Fruit fly (Drosophila melanogaster) whole organism, embryonic: ENCODE measurements around the gene CG32793.

ENCODE experiments used
- Atf3 ChIP-seq: fragments of 200-800 bp; sonication (Bioruptor generic); optimal IDR thresholded peaks from 3 replicates; lab custom pipeline; 2016; ENCODE audit warnings: missing biosample characterization, missing genetic modification characterization
- CG10209 ChIP-seq: fragments of 200-800 bp; sonication (Bioruptor generic); optimal IDR thresholded peaks from 3 replicates; lab custom pipeline; 2017; ENCODE audit warnings: missing biosample characterization, mild to moderate bottlenecking, missing genetic modification characterization, missing genetic modification reagents
- CG10267 ChIP-seq: fragments of 200-800 bp; sonication (Bioruptor generic); optimal IDR thresholded peaks from 2 replicates; lab custom pipeline; 2018; ENCODE audit warnings: missing biosample characterization, mild to moderate bottlenecking, missing genetic modification characterization, moderate library complexity
- CG11696 ChIP-seq: fragments of 200-800 bp; sonication (Bioruptor generic); IDR thresholded peaks from 2 replicates; pipeline ENCODE4 v1.3.6; 2022; ENCODE audit warnings: missing biosample characterization, missing genetic modification characterization
- CG12744 ChIP-seq: fragments of 200-800 bp; sonication (Bioruptor generic); optimal IDR thresholded peaks from 2 replicates; lab custom pipeline; 2016; ENCODE audit warnings: missing biosample characterization, missing genetic modification characterization
- CG12942 ChIP-seq: fragments of 200-800 bp; sonication (Bioruptor generic); optimal IDR thresholded peaks from 3 replicates; lab custom pipeline; 2016; ENCODE audit warnings: missing biosample characterization, missing genetic modification characterization
- CG14050 ChIP-seq: fragments of 200-800 bp; sonication (Bioruptor generic); IDR thresholded peaks from 3 replicates; pipeline ENCODE4 v1.3.6; 2022; ENCODE audit warnings: missing biosample characterization, missing genetic modification characterization
- CG14441 ChIP-seq: fragments of 200-800 bp; sonication (Bioruptor generic); IDR thresholded peaks from 2 replicates; pipeline ENCODE4 v1.3.6; 2022; ENCODE audit warnings: missing biosample characterization, missing genetic modification characterization
- CG1529 ChIP-seq: fragments of 200-800 bp; sonication (Bioruptor generic); optimal IDR thresholded peaks from 3 replicates; lab custom pipeline; 2018; ENCODE audit warnings: missing biosample characterization, missing genetic modification characterization
- CG15601 ChIP-seq: fragments of 200-800 bp; sonication (Bioruptor generic); optimal IDR thresholded peaks from 3 replicates; lab custom pipeline; 2019; ENCODE audit warnings: missing biosample characterization, mild to moderate bottlenecking, missing genetic modification characterization, moderate library complexity
- CG16813 ChIP-seq: fragments of 200-800 bp; sonication (Bioruptor generic); IDR thresholded peaks from 3 replicates; pipeline ENCODE4 v1.3.6; 2022; ENCODE audit warnings: missing biosample characterization, missing genetic modification characterization; ENCODE audit not compliant: partially characterized antibody
- CG16863 ChIP-seq: fragments of 200-800 bp; sonication (Bioruptor generic); optimal IDR thresholded peaks from 3 replicates; lab custom pipeline; 2016; ENCODE audit warnings: missing biosample characterization, missing genetic modification characterization
- CG17612 ChIP-seq: fragments of 200-800 bp; sonication (Bioruptor generic); IDR thresholded peaks from 2 replicates; pipeline ENCODE4 v1.3.6; 2022; ENCODE audit warnings: missing biosample characterization, missing genetic modification characterization
- CG2120 ChIP-seq: fragments of 200-800 bp; sonication (Bioruptor generic); optimal IDR thresholded peaks from 3 replicates; lab custom pipeline; 2016; ENCODE audit warnings: missing biosample characterization, missing genetic modification characterization
- CG2202 ChIP-seq: fragments of 200-800 bp; sonication (Bioruptor generic); optimal IDR thresholded peaks from 2 replicates; lab custom pipeline; 2018; ENCODE audit warnings: missing biosample characterization, mild to moderate bottlenecking, missing genetic modification characterization
- CG3065 ChIP-seq: fragments of 200-800 bp; sonication (Bioruptor generic); optimal IDR thresholded peaks from 2 replicates; lab custom pipeline; 2016; ENCODE audit warnings: missing biosample characterization, missing genetic modification characterization
- CG31365 ChIP-seq: fragments of 200-800 bp; sonication (Bioruptor generic); optimal IDR thresholded peaks from 2 replicates; lab custom pipeline; 2018; ENCODE audit warnings: missing biosample characterization, mild to moderate bottlenecking, missing genetic modification characterization
- CG4730 ChIP-seq: fragments of 200-800 bp; sonication (Bioruptor generic); IDR thresholded peaks from 2 replicates; pipeline ENCODE4 v1.3.6; 2022; ENCODE audit warnings: missing biosample characterization, missing genetic modification characterization
- CG6683 ChIP-seq: fragments of 200-800 bp; sonication (Bioruptor generic); optimal IDR thresholded peaks from 2 replicates; lab custom pipeline; 2017; ENCODE audit warnings: missing biosample characterization, mild to moderate bottlenecking, missing genetic modification characterization, missing genetic modification reagents
- CG6854 ChIP-seq: fragments of 200-800 bp; sonication (Bioruptor generic); optimal IDR thresholded peaks from 3 replicates; lab custom pipeline; 2017; ENCODE audit warnings: missing biosample characterization, mild to moderate bottlenecking, missing genetic modification characterization
- CG7372 ChIP-seq: fragments of 200-800 bp; sonication (Bioruptor generic); IDR thresholded peaks from 2 replicates; pipeline ENCODE4 v1.3.6; 2022; ENCODE audit warnings: missing biosample characterization, missing genetic modification characterization
- CG8478 ChIP-seq: fragments of >200 bp; optimal IDR thresholded peaks from 2 replicates; lab custom pipeline; 2018
- D ChIP-seq, 2 experiments: fragments of 200-800 bp in 1 of 2; fragments of >200 bp in 1 of 2; sonication (Bioruptor generic) in 1 of 2; optimal IDR thresholded peaks; 2 replicates in 1 of 2; 3 replicates in 1 of 2; lab custom pipeline; 2017; ENCODE audit warnings: mild to moderate bottlenecking in 1 of 2, missing biosample characterization in 1 of 2, missing genetic modification characterization in 1 of 2, missing genetic modification reagents in 1 of 2
- HHEX ChIP-seq: fragments of 200-800 bp; sonication (Bioruptor generic); optimal IDR thresholded peaks from 3 replicates; lab custom pipeline; 2017; ENCODE audit warnings: missing biosample characterization, mild to moderate bottlenecking, missing genetic modification characterization, missing genetic modification reagents
- Hmx ChIP-seq: fragments of 200-800 bp; sonication (Bioruptor generic); optimal IDR thresholded peaks from 2 replicates; lab custom pipeline; 2016; ENCODE audit warnings: missing biosample characterization, missing genetic modification characterization
- Hr51 ChIP-seq, 2 experiments: fragments of 200-800 bp; sonication (Bioruptor generic); optimal IDR thresholded peaks; 2 replicates in 1 of 2; 3 replicates in 1 of 2; lab custom pipeline; 2016 to 2018; ENCODE audit warnings: missing biosample characterization in 2 of 2, missing genetic modification characterization in 2 of 2, mild to moderate bottlenecking in 1 of 2, moderate library complexity in 1 of 2
- Jarid2 ChIP-seq: fragments of 200-800 bp; sonication (Bioruptor generic); optimal IDR thresholded peaks from 3 replicates; lab custom pipeline; 2017; ENCODE audit warnings: mild to moderate bottlenecking, missing biosample characterization, missing genetic modification reagents, missing genetic modification characterization
- Mrtf ChIP-seq: fragments of 200-800 bp; sonication (Bioruptor generic); IDR thresholded peaks from 3 replicates; pipeline ENCODE4 v1.3.6; 2022; ENCODE audit warnings: missing biosample characterization, missing genetic modification characterization
- Nf-YB ChIP-seq: fragments of 200-800 bp; sonication (Bioruptor generic); optimal IDR thresholded peaks from 3 replicates; lab custom pipeline; 2019; ENCODE audit warnings: missing biosample characterization, mild to moderate bottlenecking, missing genetic modification characterization, moderate library complexity
- Poxn ChIP-seq: fragments of 200-800 bp; sonication (Bioruptor generic); IDR thresholded peaks from 2 replicates; pipeline ENCODE4 v1.3.6; 2022; ENCODE audit warnings: missing biosample characterization, missing genetic modification characterization
- Xbp1 ChIP-seq: fragments of 200-800 bp; sonication (Bioruptor generic); optimal IDR thresholded peaks from 3 replicates; lab custom pipeline; 2016; ENCODE audit warnings: missing biosample characterization, mild to moderate bottlenecking, missing genetic modification characterization
- Xrp1 ChIP-seq: fragments of 200-800 bp; sonication (Bioruptor generic); IDR thresholded peaks from 2 replicates; pipeline ENCODE4 v1.3.6; 2022; ENCODE audit warnings: missing biosample characterization, missing genetic modification characterization
- ap ChIP-seq: fragments of 200-800 bp; sonication (Bioruptor generic); IDR thresholded peaks from 2 replicates; pipeline ENCODE4 v1.3.6; 2022; ENCODE audit warnings: missing biosample characterization, missing genetic modification characterization
- ase ChIP-seq: fragments of 200-800 bp; sonication (Bioruptor generic); IDR thresholded peaks from 3 replicates; pipeline ENCODE4 v1.3.6; 2022; ENCODE audit warnings: missing biosample characterization, missing genetic modification characterization
- az2 ChIP-seq: fragments of 200-800 bp; sonication (Bioruptor generic); optimal IDR thresholded peaks from 3 replicates; lab custom pipeline; 2016; ENCODE audit warnings: missing biosample characterization, missing genetic modification characterization
- bab2 ChIP-seq: fragments of 200-800 bp; sonication (Bioruptor generic); optimal IDR thresholded peaks from 2 replicates; lab custom pipeline; 2016; ENCODE audit warnings: missing biosample characterization, missing genetic modification characterization
- chm ChIP-seq: fragments of 200-800 bp; sonication (Bioruptor generic); IDR thresholded peaks from 2 replicates; pipeline ENCODE4 v1.3.6; 2022; ENCODE audit warnings: missing biosample characterization, missing genetic modification characterization
- dan ChIP-seq: fragments of 200-800 bp; sonication (Bioruptor generic); IDR thresholded peaks from 2 replicates; pipeline ENCODE4 v1.3.6; 2022; ENCODE audit warnings: missing biosample characterization, missing genetic modification characterization
- dysf ChIP-seq: fragments of 200-800 bp; sonication (Bioruptor generic); IDR thresholded peaks from 3 replicates; pipeline ENCODE4 v1.3.6; 2022; ENCODE audit warnings: missing biosample characterization, missing genetic modification characterization
- hth ChIP-seq: fragments of >200 bp; optimal IDR thresholded peaks from 2 replicates; lab custom pipeline; 2017; ENCODE audit warnings: inconsistent platforms
- ind ChIP-seq: fragments of 200-800 bp; sonication (Bioruptor generic); optimal IDR thresholded peaks from 3 replicates; lab custom pipeline; 2016; ENCODE audit warnings: missing biosample characterization, missing genetic modification characterization
- lbe ChIP-seq: fragments of 200-800 bp; sonication (Bioruptor generic); optimal IDR thresholded peaks from 2 replicates; lab custom pipeline; 2016; ENCODE audit warnings: missing biosample characterization, mild to moderate bottlenecking, missing genetic modification characterization
- nerfin-2 ChIP-seq: fragments of 200-800 bp; sonication (Bioruptor generic); IDR thresholded peaks from 2 replicates; pipeline ENCODE4 v1.3.6; 2022; ENCODE audit warnings: missing biosample characterization, missing genetic modification characterization; ENCODE audit not compliant: partially characterized antibody
- nmo ChIP-seq: fragments of 200-800 bp; sonication (Bioruptor generic); optimal IDR thresholded peaks from 2 replicates; lab custom pipeline; 2018; ENCODE audit warnings: missing biosample characterization, mild to moderate bottlenecking, missing genetic modification characterization, moderate library complexity
- onecut ChIP-seq: fragments of 200-800 bp; sonication (Bioruptor generic); IDR thresholded peaks from 2 replicates; pipeline ENCODE4 v1.3.6; 2022; ENCODE audit warnings: missing biosample characterization, missing genetic modification characterization
- repo ChIP-seq: fragments of 200-800 bp; sonication (Bioruptor generic); optimal IDR thresholded peaks from 2 replicates; lab custom pipeline; 2016; ENCODE audit warnings: missing biosample characterization, missing genetic modification characterization
- row ChIP-seq: fragments of 200-800 bp; sonication (Bioruptor generic); IDR thresholded peaks from 3 replicates; pipeline ENCODE4 v1.3.6; 2022; ENCODE audit warnings: missing biosample characterization, missing genetic modification characterization
- slp2 ChIP-seq: fragments of 200-800 bp; sonication (Bioruptor generic); optimal IDR thresholded peaks from 2 replicates; lab custom pipeline; 2016; ENCODE audit warnings: missing biosample characterization, missing genetic modification characterization
- stc ChIP-seq: fragments of 200-800 bp; sonication (Bioruptor generic); IDR thresholded peaks from 2 replicates; pipeline ENCODE4 v1.3.6; 2022; ENCODE audit warnings: missing biosample characterization, missing genetic modification characterization
- zfh1 ChIP-seq: fragments of 200-800 bp; sonication (Bioruptor generic); IDR thresholded peaks from 3 replicates; pipeline ENCODE4 v1.3.6; 2022; ENCODE audit warnings: missing biosample characterization, missing genetic modification characterization
- zfh2 ChIP-seq: fragments of 200-800 bp; sonication (Bioruptor generic); optimal IDR thresholded peaks from 2 replicates; lab custom pipeline; 2016; ENCODE audit warnings: missing biosample characterization, missing genetic modification characterization

CG32793 gene

DNA sequence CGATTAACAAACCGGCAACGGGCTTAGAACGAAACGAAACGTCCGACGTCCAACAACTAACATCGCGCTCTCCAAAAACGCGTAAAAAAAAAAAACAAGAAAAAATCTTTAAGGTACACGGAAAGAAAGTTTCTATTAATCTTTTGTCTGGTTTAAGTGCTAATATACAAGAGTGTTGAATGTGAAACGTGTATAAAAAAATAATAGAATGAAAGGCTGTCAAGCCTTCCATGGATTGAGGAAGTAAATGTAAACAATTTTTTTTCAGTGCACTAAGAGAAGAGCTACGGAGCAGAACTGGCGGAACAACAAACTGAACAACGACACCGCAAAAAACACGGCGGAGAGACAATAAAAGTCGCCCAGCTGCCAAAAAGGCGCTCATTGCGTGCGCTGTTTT, 9.9 kb upstream of the CG32793 start, which contains the start of gene CG3588 (continued):
- TF ChIP-seq CG4730 (GFP tag; lab: Robert Waterston, UW) (peak; percentile 69), CG6683 (GFP tag; lab: Kevin White, UChicago) (peak; percentile 33), CG16863 (peak; percentile 66), az2 (GFP tag; lab: Kevin White, UChicago) (peak; percentile 52), repo (GFP tag; lab: Kevin White, UChicago) (peak; percentile 39), CG10267 (tag; lab: Kevin White, UChicago) (peak; percentile 41), Mrtf (GFP tag; lab: Robert Waterston, UW) (peak; percentile 75; the same call in 2 of the 3 replicates), hth (lab: Kevin White, UChicago) (no peak), Xrp1 (GFP tag; lab: Robert Waterston, UW) (peak; percentile 76), slp2 (GFP tag; lab: Kevin White, UChicago) (peak; percentile 55), Hmx (GFP tag; lab: Kevin White, UChicago) (no peak), zfh2 (GFP tag; lab: Kevin White, UChicago) (peak; percentile 77), Nf-YB (peak; percentile 4), CG2202 (tag; lab: Kevin White, UChicago) (no peak), CG17612 (GFP tag; lab: Robert Waterston, UW) (peak; percentile 65; the same call in 1 of the 2 replicates), CG8478 (lab: Kevin White, UChicago) (no peak), CG2120 (GFP tag; lab: Kevin White, UChicago) (peak; percentile 91), ase (GFP tag; lab: Robert Waterston, UW) (peak; percentile 62; the same call in 2 of the 3 replicates), CG15601 (tag; lab: Kevin White, UChicago) (peak; percentile 7), ap (GFP tag; lab: Robert Waterston, UW) (peak; percentile 59; the same call in 1 of the 2 replicates), D (optimal IDR thresholded peaks at IDR 0.05; lab: Kevin White, UChicago) (no peak), D (GFP tag; optimal IDR thresholded peaks at IDR 0.05; lab: Kevin White, UChicago) (no peak), CG1529 (GFP tag; lab: Kevin White, UChicago) (peak; percentile 21), Jarid2 (GFP tag; lab: Kevin White, UChicago) (peak; percentile 28), CG31365 (peak; percentile 20), CG6854 (GFP tag; lab: Kevin White, UChicago) (peak; percentile 60), lbe (GFP tag; lab: Kevin White, UChicago) (peak; percentile 7), CG11696 (GFP tag; lab: Robert Waterston, UW) (peak; percentile 52), CG12744 (peak; percentile 81), bab2 (peak; percentile 73), nerfin-2 (GFP tag; lab: Robert Waterston, UW) (no peak), dysf (GFP tag; lab: Robert Waterston, UW) (peak; percentile 87), row (GFP tag; lab: Robert Waterston, UW) (peak; percentile 79), nmo (GFP tag; lab: Kevin White, UChicago) (peak; percentile 61), ind (peak; percentile 70), CG3065 (GFP tag; lab: Kevin White, UChicago) (no peak), Xbp1 (GFP tag; lab: Kevin White, UChicago) (peak; percentile 75), CG12942 (GFP tag; lab: Kevin White, UChicago) (peak; percentile 16), onecut (GFP tag; lab: Robert Waterston, UW) (peak; percentile 56; the same call in 1 of the 2 replicates), Poxn (peak; percentile 50; the same call in 1 of the 2 replicates), CG7372 (GFP tag; lab: Robert Waterston, UW) (peak; percentile 82), zfh1 (peak; percentile 71; the same call in 1 of the 3 replicates), CG14050 (GFP tag; lab: Robert Waterston, UW) (peak; percentile 59; the same call in 2 of the 3 replicates), chm (peak; percentile 54; the same call in 1 of the 2 replicates), dan (GFP tag; lab: Robert Waterston, UW) (no peak), stc (GFP tag; lab: Robert Waterston, UW) (peak; percentile 72), CG16813 (no peak), HHEX (GFP tag; lab: Kevin White, UChicago) (peak; percentile 67), CG14441 (GFP tag; lab: Robert Waterston, UW) (peak; percentile 84), CG10209 (GFP tag; lab: Kevin White, UChicago) (peak; percentile 61), Atf3 (GFP tag; lab: Kevin White, UChicago) (peak; percentile 63), Hr51 (GFP tag; optimal IDR thresholded peaks at IDR 0.05; lab: Kevin White, UChicago) (peak; percentile 40 to 64)
